Worm (Caenorhabditis elegans) whole organism, L4 larva: Measurements from ENCODE around the gene VZK822L.2.

Experiments
- D1046.2 ChIP-seq: fragments of 200-800 bp; sonication (Bioruptor generic); IDR thresholded peaks from 2 replicates; pipeline ENCODE4 v1.3.6; 2022; ENCODE audit warnings: missing genetic modification characterization, missing compliant biosample characterization
- T20F7.1 ChIP-seq: fragments of 200-800 bp; sonication (Bioruptor generic); optimal IDR thresholded peaks from 2 replicates; lab custom pipeline; 2018; ENCODE audit warnings: mild to moderate bottlenecking, missing genetic modification characterization, missing compliant biosample characterization
- Y105C5A.15 ChIP-seq: fragments of 200-800 bp; sonication (Bioruptor generic); IDR thresholded peaks from 2 replicates; pipeline ENCODE4 v1.3.6; 2022; ENCODE audit warnings: missing genetic modification characterization, missing compliant biosample characterization
- Y5F2A.4 ChIP-seq: fragments of 200-800 bp; sonication (Bioruptor generic); optimal IDR thresholded peaks from 2 replicates; lab custom pipeline; 2018; ENCODE audit warnings: mild to moderate bottlenecking, missing genetic modification characterization, missing compliant biosample characterization
- ZK337.2 ChIP-seq: fragments of 200-800 bp; sonication (Bioruptor generic); IDR thresholded peaks from 2 replicates; pipeline ENCODE4 v1.3.6; 2022; ENCODE audit warnings: missing genetic modification reagents, missing genetic modification characterization, missing compliant biosample characterization
- aha-1 ChIP-seq: fragments of 150-350 bp; peaks from one replicate; lab custom pipeline; 2014; ENCODE audit warnings: missing biosample characterization, missing genetic modification characterization
- aly-2 ChIP-seq: sonication (generic microtip); optimal IDR thresholded peaks from 2 replicates; lab custom pipeline; 2018; ENCODE audit warnings: missing biosample characterization, missing genetic modification characterization
- ama-1 ChIP-seq: fragments of 150-350 bp; optimal IDR thresholded peaks from 2 replicates; lab custom pipeline; 2014; ENCODE audit warnings: inconsistent platforms, mixed read lengths
- ceh-28 ChIP-seq: fragments of 150-350 bp; optimal IDR thresholded peaks from 2 replicates; lab custom pipeline; 2014; ENCODE audit warnings: missing biosample characterization, missing genetic modification reagents, missing genetic modification characterization
- ceh-32 ChIP-seq: sonication (generic microtip); optimal IDR thresholded peaks from 2 replicates; lab custom pipeline; 2016; ENCODE audit warnings: mild to moderate bottlenecking, missing genetic modification characterization, missing compliant biosample characterization; ENCODE audit not compliant: poor library complexity
- cey-2 ChIP-seq: sonication (generic microtip); optimal IDR thresholded peaks from 3 replicates; lab custom pipeline; 2017; ENCODE audit warnings: missing genetic modification characterization, mild to moderate bottlenecking, missing compliant biosample characterization, antibody characterized with exemption, borderline replicate concordance; ENCODE audit not compliant: insufficient read depth
- ctbp-1 ChIP-seq: fragments of 200-800 bp; sonication (Bioruptor generic); IDR thresholded peaks from 2 replicates; pipeline ENCODE4 v1.3.6; 2022; ENCODE audit warnings: missing genetic modification reagents, missing genetic modification characterization, missing compliant biosample characterization
- daf-16 ChIP-seq, 3 experiments: sonication (generic microtip); optimal IDR thresholded peaks; 2 replicates each; lab custom pipeline; 2016 to 2017; ENCODE audit warnings: missing genetic modification characterization in 3 of 3, missing genetic modification reagents in 3 of 3, mild to moderate bottlenecking in 2 of 3, missing compliant biosample characterization in 2 of 3, missing biosample characterization in 1 of 3, moderate library complexity in 1 of 3
- daf-8 ChIP-seq: fragments of 200-800 bp; sonication (Bioruptor generic); IDR thresholded peaks from 2 replicates; pipeline ENCODE4 v1.3.6; 2022; ENCODE audit warnings: missing genetic modification characterization, missing compliant biosample characterization
- dmd-6 ChIP-seq: fragments of 200-800 bp; sonication (Bioruptor generic); IDR thresholded peaks from 2 replicates; pipeline ENCODE4 v1.3.6; 2022; ENCODE audit warnings: missing genetic modification reagents, missing genetic modification characterization, missing compliant biosample characterization
- dmd-9 ChIP-seq: fragments of 200-800 bp; sonication (Bioruptor generic); IDR thresholded peaks from 2 replicates; pipeline ENCODE4 v1.3.6; 2022; ENCODE audit warnings: missing genetic modification reagents, missing genetic modification characterization, missing compliant biosample characterization
- dve-1 ChIP-seq: sonication (generic microtip); optimal IDR thresholded peaks from 2 replicates; lab custom pipeline; 2017; ENCODE audit warnings: antibody characterized with exemption, mild to moderate bottlenecking, missing genetic modification characterization, missing compliant biosample characterization; ENCODE audit not compliant: insufficient read depth
- hif-1 ChIP-seq, 2 experiments: sonication (generic microtip); optimal IDR thresholded peaks; 2 replicates each; lab custom pipeline; 2016 to 2017; ENCODE audit warnings: missing compliant biosample characterization in 2 of 2, missing genetic modification characterization in 2 of 2, missing genetic modification reagents in 2 of 2, missing genotype in 2 of 2, mild to moderate bottlenecking in 1 of 2
- hlh-11 ChIP-seq: fragments of 200-800 bp; sonication (Bioruptor generic); optimal IDR thresholded peaks from 2 replicates; lab custom pipeline; 2018; ENCODE audit warnings: mild to moderate bottlenecking, missing genetic modification characterization, missing compliant biosample characterization
- hlh-30 ChIP-seq: sonication (generic microtip); optimal IDR thresholded peaks from 2 replicates; lab custom pipeline; 2017; ENCODE audit warnings: antibody characterized with exemption, mild to moderate bottlenecking, missing genetic modification characterization, missing compliant biosample characterization; ENCODE audit not compliant: insufficient read depth
- lim-7 ChIP-seq: fragments of 200-800 bp; sonication (Bioruptor generic); IDR thresholded peaks from 2 replicates; pipeline ENCODE4 v1.3.6; 2022; ENCODE audit warnings: missing genetic modification characterization, missing compliant biosample characterization
- lin-1 ChIP-seq: fragments of 200-800 bp; sonication (Bioruptor generic); IDR thresholded peaks from 2 replicates; pipeline ENCODE4 v1.3.6; 2022; ENCODE audit warnings: missing genetic modification reagents, missing genetic modification characterization, missing compliant biosample characterization
- lin-38 ChIP-seq: fragments of 200-800 bp; sonication (Bioruptor generic); IDR thresholded peaks from 2 replicates; pipeline ENCODE4 v1.3.6; 2022; ENCODE audit warnings: missing genetic modification reagents, missing genetic modification characterization, missing compliant biosample characterization
- lsy-2 ChIP-seq, 2 experiments: fragments of 150-350 bp in 1 of 2; sonication (generic microtip) in 1 of 2; optimal IDR thresholded peaks; 2 replicates each; lab custom pipeline; 2014 to 2017; ENCODE audit warnings: missing biosample characterization in 2 of 2, missing genetic modification characterization in 2 of 2
- madf-5 ChIP-seq, 2 experiments: fragments of 200-800 bp; sonication (Bioruptor generic); IDR thresholded peaks; 2 replicates each; pipeline ENCODE4 v1.3.6; 2022; ENCODE audit warnings: missing compliant biosample characterization in 2 of 2, missing genetic modification characterization in 2 of 2
- madf-9 ChIP-seq: fragments of 200-800 bp; sonication (Bioruptor generic); conservative IDR thresholded peaks from 2 replicates; pipeline ENCODE4 v1.3.6; 2022; ENCODE audit warnings: missing genetic modification reagents, missing genetic modification characterization, missing compliant biosample characterization
- mdl-1 ChIP-seq, 2 experiments: fragments of 150-350 bp in 1 of 2; sonication (generic microtip) in 1 of 2; optimal IDR thresholded peaks; 2 replicates each; lab custom pipeline; 2014 to 2017; ENCODE audit warnings: missing biosample characterization in 2 of 2, missing genetic modification characterization in 2 of 2
- mes-2 ChIP-seq: sonication (generic microtip); optimal IDR thresholded peaks from 2 replicates; lab custom pipeline; 2016; ENCODE audit warnings: missing genotype, mild to moderate bottlenecking, missing genetic modification characterization, missing compliant biosample characterization; ENCODE audit not compliant: poor library complexity, severe bottlenecking
- mxl-3 ChIP-seq: fragments of 200-800 bp; sonication (Bioruptor generic); optimal IDR thresholded peaks from 2 replicates; lab custom pipeline; 2018; ENCODE audit warnings: mild to moderate bottlenecking, missing genetic modification characterization, missing compliant biosample characterization
- nhr-11 ChIP-seq: fragments of 150-350 bp; optimal IDR thresholded peaks from 2 replicates; lab custom pipeline; 2014; ENCODE audit warnings: missing biosample characterization, missing genetic modification characterization
- nhr-48 ChIP-seq: sonication (generic microtip); optimal IDR thresholded peaks from 2 replicates; lab custom pipeline; 2016; ENCODE audit warnings: mild to moderate bottlenecking, missing genetic modification characterization, missing compliant biosample characterization
- pha-4 ChIP-seq, 2 experiments: fragments of 150-350 bp in 1 of 2; fragments of 200-800 bp in 1 of 2; sonication (Bioruptor generic) in 1 of 2; IDR thresholded peaks in 1 of 2; optimal IDR thresholded peaks in 1 of 2; 2 replicates each; pipeline versions ENCODE4 v1.3.6 to Lab custom; 2014 to 2022; ENCODE audit warnings: missing genetic modification characterization in 2 of 2, missing genetic modification reagents in 2 of 2, missing biosample characterization in 1 of 2, missing compliant biosample characterization in 1 of 2
- php-3 ChIP-seq: fragments of 200-800 bp; sonication (Bioruptor generic); IDR thresholded peaks from 2 replicates; pipeline ENCODE4 v1.3.6; 2022; ENCODE audit warnings: missing genetic modification reagents, missing genetic modification characterization, missing compliant biosample characterization
- set-16 ChIP-seq: fragments of 200-800 bp; sonication (Bioruptor generic); IDR thresholded peaks from 2 replicates; pipeline ENCODE4 v1.3.6; 2022; ENCODE audit warnings: missing genetic modification reagents, missing genetic modification characterization, missing compliant biosample characterization
- tag-97 ChIP-seq: fragments of 200-800 bp; sonication (Bioruptor generic); IDR thresholded peaks from 2 replicates; pipeline ENCODE4 v1.3.6; 2022; ENCODE audit warnings: missing genetic modification characterization, missing compliant biosample characterization
- unc-62 ChIP-seq, 3 experiments: fragments of 150-350 bp in 1 of 3; sonication (generic microtip); optimal IDR thresholded peaks in 2 of 3; peaks in 1 of 3; 1 replicate in 1 of 3; 2 replicates in 2 of 3; lab custom pipeline; 2014 to 2017; ENCODE audit warnings: missing biosample characterization in 3 of 3, missing genetic modification characterization in 3 of 3, missing genetic modification reagents in 3 of 3, missing genotype in 1 of 3
- zag-1 ChIP-seq: fragments of 150-350 bp; optimal IDR thresholded peaks from 2 replicates; lab custom pipeline; 2014; ENCODE audit warnings: missing biosample characterization, missing genetic modification characterization
- zfp-2 ChIP-seq: sonication (generic microtip); optimal IDR thresholded peaks from 2 replicates; lab custom pipeline; 2016; ENCODE audit warnings: mild to moderate bottlenecking, missing genetic modification characterization, missing compliant biosample characterization
- ztf-11 ChIP-seq: fragments of 150-350 bp; optimal IDR thresholded peaks from 2 replicates; lab custom pipeline; 2014; ENCODE audit warnings: missing biosample characterization, missing genetic modification characterization
- ztf-7 ChIP-seq: fragments of 150-350 bp; optimal IDR thresholded peaks from 2 replicates; lab custom pipeline; 2014; ENCODE audit warnings: missing biosample characterization, missing genetic modification characterization

The VZK822L.2 gene

DNA sequence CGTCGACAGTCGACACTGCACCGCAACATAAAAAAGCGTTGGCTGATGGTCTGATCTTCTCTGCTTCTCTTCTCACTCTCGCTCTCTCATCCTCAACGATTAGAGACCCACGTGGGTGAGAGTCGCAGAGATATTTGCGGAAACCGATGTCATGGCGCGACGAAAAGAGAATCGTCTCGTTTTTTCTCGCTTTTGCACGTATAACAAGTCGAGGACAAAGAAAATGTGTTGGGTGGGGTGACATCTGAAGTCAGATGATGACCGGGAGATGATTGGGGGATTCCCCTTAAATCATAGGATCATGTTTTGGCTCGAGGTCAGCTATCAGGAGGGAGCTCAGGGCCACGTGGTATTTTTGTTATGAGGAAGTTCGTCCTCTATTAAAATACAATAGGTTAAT, 44.6 kb downstream of the VZK822L.2 start (continued):
- peak; percentile 45; the same call in 1 of the 2 replicates for TF ChIP-seq madf-9 (GFP tag; lab: Robert Waterston, UW)
- TF ChIP-seq pha-4 (GFP tag; IDR thresholded peaks at IDR 0.05; lab: Robert Waterston, UW), result peak; percentile 74
- no peak for TF ChIP-seq pha-4 (tag; optimal IDR thresholded peaks at IDR 0.05; lab: Kevin White, UChicago)
- peak; percentile 65 for TF ChIP-seq php-3 (GFP tag; lab: Robert Waterston, UW)
- no peak for TF ChIP-seq ztf-11 (tag; lab: Kevin White, UChicago)
- peak; percentile 76 for TF ChIP-seq T20F7.1 (GFP tag; lab: Kevin White, UChicago)
- peak; percentile 14; the same call in 1 of the 2 replicates for TF ChIP-seq D1046.2 (GFP tag; lab: Robert Waterston, UW)
- no peak for TF ChIP-seq tag-97 (GFP tag; lab: Robert Waterston, UW)
- peak; percentile 62 for TF ChIP-seq mes-2
- no peak for TF ChIP-seq zag-1
- peak; percentile 97 for TF ChIP-seq nhr-48 (tag; lab: Kevin White, UChicago)
- TF ChIP-seq lin-1, result peak; percentile 91
- TF ChIP-seq Y105C5A.15 (GFP tag; lab: Robert Waterston, UW), result no peak
- peak; percentile 80 for TF ChIP-seq set-16 (GFP tag; lab: Robert Waterston, UW)
- TF ChIP-seq ztf-7 (tag; lab: Kevin White, UChicago), result peak; percentile 46
- TF ChIP-seq lsy-2 (tag; optimal IDR thresholded peaks at IDR 0.05; lab: Kevin White, UChicago), result peak in 1 of 2 experiments; percentile 74
- peak; percentile 90 to 99 for TF ChIP-seq hif-1 (tag; optimal IDR thresholded peaks at IDR 0.05; lab: Kevin White, UChicago)
- TF ChIP-seq dmd-9 (GFP tag; lab: Robert Waterston, UW), result no peak
- peak; percentile 61 for TF ChIP-seq ctbp-1
- peak; percentile 90 for TF ChIP-seq cey-2
- peak; percentile 100 for TF ChIP-seq mdl-1 (tag; optimal IDR thresholded peaks at IDR 0.05; lab: Kevin White, UChicago)
- peak in 1 of 2 experiments; percentile 61; a peak in 1 of 4 replicates for TF ChIP-seq madf-5 (GFP tag; IDR thresholded peaks at IDR 0.05; lab: Robert Waterston, UW)
- TF ChIP-seq zfp-2, result peak; percentile 14
- peak; percentile 78 for TF ChIP-seq nhr-11 (tag; lab: Kevin White, UChicago)
- no peak for TF ChIP-seq ZK337.2
- TF ChIP-seq ama-1 (lab: Kevin White, UChicago), result no peak
- peak in 1 of 2 experiments; percentile 100 for TF ChIP-seq unc-62 (GFP tag; optimal IDR thresholded peaks at IDR 0.05 in 1 of 2; lab: Kevin White, UChicago)
- TF ChIP-seq unc-62 (tag; optimal IDR thresholded peaks at IDR 0.05; lab: Kevin White, UChicago), result no peak
- no peak for TF ChIP-seq ceh-32
- peak; percentile 98 for TF ChIP-seq hlh-11
- peak; percentile 40 for TF ChIP-seq lin-38 (GFP tag; lab: Robert Waterston, UW)

DNA sequence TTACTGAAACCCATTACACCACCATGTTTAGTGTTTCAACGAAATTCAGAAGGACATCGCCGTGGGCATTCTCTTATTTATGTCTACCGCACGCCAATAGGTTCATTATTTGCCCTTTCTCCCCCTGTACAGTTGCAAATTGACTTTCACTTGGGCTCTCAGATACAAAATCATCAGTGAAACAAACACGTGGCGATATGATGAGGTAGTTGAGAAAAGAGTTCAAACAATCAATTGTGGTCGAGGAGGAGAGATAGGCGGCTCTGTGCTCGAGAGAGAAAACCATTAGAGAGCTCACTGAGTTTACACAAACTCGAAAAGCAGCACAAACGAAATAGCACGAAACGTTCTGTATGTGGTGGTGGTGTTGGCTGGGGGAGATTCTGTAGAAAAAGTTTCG, 45.3 kb downstream of the VZK822L.2 start:
- TF ChIP-seq mxl-3 (GFP tag; lab: Kevin White, UChicago) (peak; percentile 66), daf-16 (GFP tag; optimal IDR thresholded peaks at IDR 0.05; lab: Kevin White, UChicago) (peak in 1 of 2 experiments; percentile 7), daf-16 (tag; optimal IDR thresholded peaks at IDR 0.05; lab: Kevin White, UChicago) (no peak), ama-1 (lab: Kevin White, UChicago) (no peak), ceh-28 (tag; lab: Kevin White, UChicago) (no peak), aha-1 (tag; lab: Kevin White, UChicago) (peak; percentile 94), hlh-11 (peak; percentile 40), unc-62 (GFP tag; optimal IDR thresholded peaks at IDR 0.05 in 1 of 2; lab: Kevin White, UChicago) (peak in 1 of 2 experiments; percentile 22), unc-62 (tag; optimal IDR thresholded peaks at IDR 0.05; lab: Kevin White, UChicago) (no peak), Y5F2A.4 (GFP tag; lab: Kevin White, UChicago) (no peak), dmd-6 (GFP tag; lab: Robert Waterston, UW) (peak; percentile 19; the same call in 1 of the 2 replicates), mdl-1 (tag; optimal IDR thresholded peaks at IDR 0.05; lab: Kevin White, UChicago) (peak in 1 of 2 experiments; percentile 33), dve-1 (tag; lab: Kevin White, UChicago) (no peak), daf-8 (GFP tag; lab: Robert Waterston, UW) (no peak), aly-2 (tag; lab: Kevin White, UChicago) (no peak), hlh-30 (tag; lab: Kevin White, UChicago) (peak; percentile 32), lim-7 (GFP tag; lab: Robert Waterston, UW) (0 out of 2 replicates have a peak, but pooled peaks have one; percentile 26)
- TF ChIP-seq, all 104 proteins: peak for 9
